Fruit fly (Drosophila melanogaster): ENCODE results near the gene tal-2A.
A peak's percentile ranks its signal among the peaks of the same experiment; 100 is the strongest.

Gene tal-2A

dm6 chr3R:13794666-13795055, 18.2 kb upstream of the tal-2A start:
- TF ChIP-seq CG7101 (tag; optimal IDR thresholded peaks at IDR 0.05): no peak
- TF ChIP-seq CG12768 (GFP tag; optimal IDR thresholded peaks at IDR 0.05): peak; percentile 25

- TF ChIP-seq Hr96 (GFP tag; optimal IDR thresholded peaks at IDR 0.05) (no peak), kay (GFP tag; ENCODE audit: borderline replicate concordance) (no peak), cnc (optimal IDR thresholded peaks at IDR 0.05) (no peak), Crg-1 (GFP tag; optimal IDR thresholded peaks at IDR 0.05) (no peak), toe (GFP tag; optimal IDR thresholded peaks at IDR 0.05) (no peak), cic (GFP tag; optimal IDR thresholded peaks at IDR 0.05) (no peak), CG33017 (tag; optimal IDR thresholded peaks at IDR 0.05) (no peak), tj (GFP tag; optimal IDR thresholded peaks at IDR 0.05) (no peak), CG1620 (GFP tag; optimal IDR thresholded peaks at IDR 0.05) (no peak), CG7101 (tag; optimal IDR thresholded peaks at IDR 0.05) (no peak), Clk (GFP tag; optimal IDR thresholded peaks at IDR 0.05) (no peak), CG14711 (tag; optimal IDR thresholded peaks at IDR 0.05) (no peak), Mnt (GFP tag; optimal IDR thresholded peaks at IDR 0.05) (no peak), CG12768 (GFP tag; optimal IDR thresholded peaks at IDR 0.05) (no peak), ovo (GFP tag; optimal IDR thresholded peaks at IDR 0.05) (no peak)
Observed at dm6 chr3R:13796071-13796470, 16.8 kb upstream of the tal-2A start.

dm6 chr3R:13796607-13797246, 16.2 kb upstream of the tal-2A start:
- no peak for TF ChIP-seq bab1 (GFP tag; optimal IDR thresholded peaks at IDR 0.05)
- peak; percentile 42 for TF ChIP-seq tj (GFP tag; optimal IDR thresholded peaks at IDR 0.05)

dm6 chr3R:13797269-13797677, 15.6 kb upstream of the tal-2A start:
- no peak for TF ChIP-seq cic (GFP tag; optimal IDR thresholded peaks at IDR 0.05)
- no peak for TF ChIP-seq kay (GFP tag; ENCODE audit: borderline replicate concordance)
- TF ChIP-seq Clk (GFP tag; optimal IDR thresholded peaks at IDR 0.05): no peak

- TF ChIP-seq Clk (GFP tag; optimal IDR thresholded peaks at IDR 0.05) (no peak), kay (GFP tag; ENCODE audit: borderline replicate concordance) (no peak), Crg-1 (GFP tag; optimal IDR thresholded peaks at IDR 0.05) (no peak), ovo (GFP tag; optimal IDR thresholded peaks at IDR 0.05) (no peak), pad (GFP tag; optimal IDR thresholded peaks at IDR 0.05) (no peak), toe (GFP tag; optimal IDR thresholded peaks at IDR 0.05) (no peak), CG1620 (GFP tag; optimal IDR thresholded peaks at IDR 0.05) (no peak), CG12768 (GFP tag; optimal IDR thresholded peaks at IDR 0.05) (no peak), CG33017 (tag; optimal IDR thresholded peaks at IDR 0.05) (no peak)
Observed at dm6 chr3R:13797823-13798446, 15.0 kb upstream of the tal-2A start.

- TF ChIP-seq cnc (optimal IDR thresholded peaks at IDR 0.05) (no peak), CG11617 (GFP tag; optimal IDR thresholded peaks at IDR 0.05) (no peak), ovo (GFP tag; optimal IDR thresholded peaks at IDR 0.05) (no peak), Clk (GFP tag; optimal IDR thresholded peaks at IDR 0.05) (no peak), CG7101 (tag; optimal IDR thresholded peaks at IDR 0.05) (peak; percentile 8), kay (GFP tag; ENCODE audit: borderline replicate concordance) (no peak), CG33017 (tag; optimal IDR thresholded peaks at IDR 0.05) (peak; percentile 53), CG14711 (tag; optimal IDR thresholded peaks at IDR 0.05) (no peak), CG5204 (GFP tag; optimal IDR thresholded peaks at IDR 0.05) (no peak), CG12768 (GFP tag; optimal IDR thresholded peaks at IDR 0.05) (no peak), CG1620 (GFP tag; optimal IDR thresholded peaks at IDR 0.05) (no peak), Mnt (GFP tag; optimal IDR thresholded peaks at IDR 0.05) (no peak)
Observed at dm6 chr3R:13799567-13800429, 13.1 kb upstream of the tal-2A start.

dm6 chr3R:13800430-13800848, 12.5 kb upstream of the tal-2A start:
- TF ChIP-seq cnc (optimal IDR thresholded peaks at IDR 0.05): no peak
- no peak for TF ChIP-seq ovo (GFP tag; optimal IDR thresholded peaks at IDR 0.05)
- peak; percentile 67 for TF ChIP-seq pad (GFP tag; optimal IDR thresholded peaks at IDR 0.05)
- TF ChIP-seq cic (GFP tag; optimal IDR thresholded peaks at IDR 0.05): peak; percentile 56
- TF ChIP-seq CG12768 (GFP tag; optimal IDR thresholded peaks at IDR 0.05): peak; percentile 96
- peak; percentile 83 for TF ChIP-seq Clk (GFP tag; optimal IDR thresholded peaks at IDR 0.05)
- TF ChIP-seq CG7101 (tag; optimal IDR thresholded peaks at IDR 0.05): peak; percentile 81
- TF ChIP-seq CG5204 (GFP tag; optimal IDR thresholded peaks at IDR 0.05): peak; percentile 83
- TF ChIP-seq CG1620 (GFP tag; optimal IDR thresholded peaks at IDR 0.05): no peak
- TF ChIP-seq kay (GFP tag; ENCODE audit: borderline replicate concordance): peak; percentile 59
- TF ChIP-seq CG7045 (GFP tag; optimal IDR thresholded peaks at IDR 0.05): peak; percentile 96
- TF ChIP-seq Crg-1 (GFP tag; optimal IDR thresholded peaks at IDR 0.05): peak; percentile 16
- peak; percentile 90 for TF ChIP-seq CG33017 (tag; optimal IDR thresholded peaks at IDR 0.05)
- TF ChIP-seq CG14711 (tag; optimal IDR thresholded peaks at IDR 0.05): peak; percentile 60
- peak; percentile 45 for TF ChIP-seq tj (GFP tag; optimal IDR thresholded peaks at IDR 0.05)
- TF ChIP-seq toe (GFP tag; optimal IDR thresholded peaks at IDR 0.05): peak; percentile 75
- TF ChIP-seq Hr96 (GFP tag; optimal IDR thresholded peaks at IDR 0.05): peak; percentile 37
- no peak for TF ChIP-seq Mnt (GFP tag; optimal IDR thresholded peaks at IDR 0.05)
- no peak for TF ChIP-seq bab1 (GFP tag; optimal IDR thresholded peaks at IDR 0.05)
- TF ChIP-seq CG11617 (GFP tag; optimal IDR thresholded peaks at IDR 0.05): peak; percentile 76

Data from whole organism, adult.